Worm (Caenorhabditis elegans) whole organism, midembryonic: ENCODE measurements around the gene F07B10.4.

Source experiments
- T22C8.4 ChIP-seq: fragments of 200-800 bp; sonication (Bioruptor generic); IDR thresholded peaks from 2 replicates; pipeline ENCODE4 v1.3.6; 2022; ENCODE audit warnings: missing genetic modification characterization, missing compliant biosample characterization
- cog-1 ChIP-seq: sonication (generic microtip); optimal IDR thresholded peaks from 2 replicates; lab custom pipeline; 2016; ENCODE audit warnings: missing genetic modification characterization, missing compliant biosample characterization
- flt-1 ChIP-seq: fragments of 200-800 bp; sonication (Bioruptor generic); IDR thresholded peaks from 2 replicates; pipeline ENCODE4 v1.3.6; 2022; ENCODE audit warnings: missing genetic modification characterization, missing compliant biosample characterization
- klf-2 ChIP-seq: fragments of 200-800 bp; sonication (Bioruptor generic); conservative IDR thresholded peaks from 2 replicates; pipeline ENCODE4 v1.3.6; 2022; ENCODE audit warnings: missing genetic modification reagents, missing genetic modification characterization, missing compliant biosample characterization
- med-1 ChIP-seq: sonication (generic microtip); optimal IDR thresholded peaks from 2 replicates; lab custom pipeline; 2017; ENCODE audit warnings: missing genetic modification characterization, mild to moderate bottlenecking, missing compliant biosample characterization, antibody characterized with exemption, missing genetic modification reagents; ENCODE audit not compliant: insufficient read depth
- ref-1 ChIP-seq: fragments of 200-800 bp; sonication (Bioruptor generic); conservative IDR thresholded peaks from 2 replicates; pipeline ENCODE4 v1.3.6; 2022; ENCODE audit warnings: missing genetic modification reagents, missing genetic modification characterization, missing compliant biosample characterization
- tab-1 ChIP-seq: fragments of 200-800 bp; sonication (Bioruptor generic); IDR thresholded peaks from 2 replicates; pipeline ENCODE4 v1.3.6; 2022; ENCODE audit warnings: missing genetic modification characterization, missing compliant biosample characterization
- ztf-23 ChIP-seq: fragments of 200-800 bp; sonication (Bioruptor generic); IDR thresholded peaks from 2 replicates; pipeline ENCODE4 v1.3.6; 2022; ENCODE audit warnings: missing genetic modification reagents, missing genetic modification characterization, missing compliant biosample characterization

DNA sequence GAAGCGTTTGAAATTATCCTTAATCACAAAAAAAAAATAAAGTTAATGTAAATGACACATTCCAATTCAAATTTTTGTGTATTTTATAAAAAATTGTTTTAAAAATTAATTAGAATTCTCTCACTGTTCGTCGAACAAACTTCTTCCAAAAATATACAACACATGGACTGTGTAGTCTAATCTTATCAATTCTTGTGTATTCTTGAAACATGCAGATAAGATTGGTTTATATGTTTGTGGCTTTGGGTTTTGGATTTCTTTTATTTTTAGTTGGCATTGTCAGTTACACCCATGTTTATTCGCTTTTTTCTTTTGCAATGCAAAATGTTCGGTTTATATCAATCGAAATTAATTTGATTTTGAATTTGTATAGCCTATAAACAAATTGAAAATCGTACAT lies 42.5 kb downstream of the F07B10.4 start:
- TF ChIP-seq ref-1 (GFP tag; lab: Robert Waterston, UW) (no peak), cog-1 (no peak), flt-1 (GFP tag; lab: Robert Waterston, UW) (no peak), ztf-23 (no peak), klf-2 (no peak), tab-1 (GFP tag; lab: Robert Waterston, UW) (no peak), med-1 (GFP tag; lab: Kevin White, UChicago) (no peak), T22C8.4 (GFP tag; lab: Robert Waterston, UW) (no peak)
